Worm (Caenorhabditis elegans) whole organism, L1 larva: ENCODE results near the gene F28D1.6.
A peak's percentile ranks its signal among the peaks of the same experiment; 100 is the strongest.

ENCODE experiments used
- C16A3.4 ChIP-seq: fragments of 150-350 bp; optimal IDR thresholded peaks from 2 replicates; lab custom pipeline; 2014; ENCODE audit warnings: missing biosample characterization, missing genetic modification characterization
- C34B4.2 ChIP-seq: sonication (generic microtip); optimal IDR thresholded peaks from 2 replicates; lab custom pipeline; 2017; ENCODE audit warnings: mild to moderate bottlenecking, missing genetic modification characterization, missing compliant biosample characterization
- F16B12.6 ChIP-seq: fragments of 150-350 bp; optimal IDR thresholded peaks from 2 replicates; lab custom pipeline; 2014; ENCODE audit warnings: missing biosample characterization, missing genetic modification characterization
- aha-1 ChIP-seq: fragments of 150-350 bp; optimal IDR thresholded peaks from 2 replicates; lab custom pipeline; 2014; ENCODE audit warnings: missing biosample characterization, missing genetic modification characterization
- blmp-1 ChIP-seq: fragments of 150-350 bp; optimal IDR thresholded peaks from 2 replicates; lab custom pipeline; 2014; ENCODE audit warnings: missing biosample characterization, missing genetic modification characterization
- ceh-63 ChIP-seq: fragments of 200-800 bp; sonication (Bioruptor generic); optimal IDR thresholded peaks from 2 replicates; lab custom pipeline; 2018; ENCODE audit warnings: mild to moderate bottlenecking, missing genetic modification characterization, missing compliant biosample characterization
- ceh-88 ChIP-seq: fragments of 200-800 bp; sonication (Bioruptor generic); IDR thresholded peaks from 2 replicates; pipeline ENCODE4 v1.3.6; 2022; ENCODE audit warnings: missing genetic modification characterization, missing compliant biosample characterization
- dpl-1 ChIP-seq, 3 experiments: fragments of 150-350 bp in 2 of 3; sonication (generic microtip) in 1 of 3; optimal IDR thresholded peaks; 2 replicates each; lab custom pipeline; 2014 to 2017; ENCODE audit warnings: missing biosample characterization in 3 of 3, missing genetic modification characterization in 3 of 3, missing genetic modification reagents in 3 of 3
- dsc-1 ChIP-seq: sonication (generic microtip); optimal IDR thresholded peaks from 2 replicates; lab custom pipeline; 2016; ENCODE audit warnings: mild to moderate bottlenecking, missing genetic modification characterization, missing compliant biosample characterization
- efl-3 ChIP-seq: fragments of 200-800 bp; sonication (Bioruptor generic); optimal IDR thresholded peaks from 2 replicates; lab custom pipeline; 2018; ENCODE audit warnings: mild to moderate bottlenecking, missing genetic modification characterization, missing compliant biosample characterization
- egl-13 ChIP-seq: sonication (generic microtip); optimal IDR thresholded peaks from 2 replicates; lab custom pipeline; 2016; ENCODE audit warnings: missing genotype, missing genetic modification reagents, missing genetic modification characterization, missing compliant biosample characterization
- elt-2 ChIP-seq: sonication (generic microtip); optimal IDR thresholded peaks from 2 replicates; lab custom pipeline; 2016; ENCODE audit warnings: missing genetic modification characterization, mild to moderate bottlenecking, inconsistent platforms, missing compliant biosample characterization, missing genetic modification reagents
- fkh-10 ChIP-seq: sonication (generic microtip); optimal IDR thresholded peaks from 2 replicates; lab custom pipeline; 2017; ENCODE audit warnings: missing biosample characterization, missing genetic modification reagents, missing genetic modification characterization
- fkh-4 ChIP-seq: sonication (generic microtip); optimal IDR thresholded peaks from 2 replicates; lab custom pipeline; 2016; ENCODE audit warnings: missing compliant biosample characterization, missing genetic modification characterization, borderline replicate concordance
- grh-1 ChIP-seq: fragments of 200-800 bp; sonication (Bioruptor generic); IDR thresholded peaks from 2 replicates; pipeline ENCODE4 v1.3.6; 2022; ENCODE audit warnings: missing genetic modification reagents, missing genetic modification characterization, missing compliant biosample characterization
- hpl-2 ChIP-seq: fragments of 150-350 bp; optimal IDR thresholded peaks from 2 replicates; lab custom pipeline; 2014; ENCODE audit warnings: missing biosample characterization, missing genetic modification reagents, missing genetic modification characterization
- isw-1 ChIP-seq: fragments of 200-800 bp; sonication (Bioruptor generic); IDR thresholded peaks from 2 replicates; pipeline ENCODE4 v1.3.6; 2022; ENCODE audit warnings: missing genetic modification characterization, missing compliant biosample characterization
- lin-13 ChIP-seq: fragments of 150-350 bp; optimal IDR thresholded peaks from 2 replicates; lab custom pipeline; 2014; ENCODE audit warnings: missing biosample characterization, missing genetic modification reagents, missing genetic modification characterization
- lin-14 ChIP-seq: fragments of 200-800 bp; sonication (Bioruptor generic); optimal IDR thresholded peaks from 2 replicates; lab custom pipeline; 2018; ENCODE audit warnings: mild to moderate bottlenecking, missing genetic modification characterization, moderate library complexity, missing compliant biosample characterization
- lin-15B ChIP-seq: fragments of 150-350 bp; sonication (generic microtip); optimal IDR thresholded peaks from 3 replicates; lab custom pipeline; 2014; ENCODE audit warnings: missing biosample characterization, missing genetic modification characterization
- lin-35 ChIP-seq, 2 experiments: fragments of 150-350 bp; optimal IDR thresholded peaks; 2 replicates each; lab custom pipeline; 2014; ENCODE audit warnings: missing biosample characterization in 2 of 2, missing genetic modification characterization in 2 of 2, missing genetic modification reagents in 2 of 2
- lin-39 ChIP-seq: fragments of 150-350 bp; optimal IDR thresholded peaks from 2 replicates; lab custom pipeline; 2014; ENCODE audit warnings: missing biosample characterization, missing genetic modification reagents, missing genetic modification characterization
- lir-3 ChIP-seq: sonication (generic microtip); optimal IDR thresholded peaks from 2 replicates; lab custom pipeline; 2016; ENCODE audit warnings: mild to moderate bottlenecking, missing genetic modification characterization, moderate library complexity, missing compliant biosample characterization; ENCODE audit not compliant: poor library complexity
- mef-2 ChIP-seq: fragments of 150-350 bp; optimal IDR thresholded peaks from 2 replicates; lab custom pipeline; 2014; ENCODE audit warnings: missing biosample characterization, missing genetic modification characterization
- nhr-11 ChIP-seq: fragments of 150-350 bp; optimal IDR thresholded peaks from 2 replicates; lab custom pipeline; 2014; ENCODE audit warnings: missing biosample characterization, missing genetic modification characterization
- nhr-12 ChIP-seq: sonication (generic microtip); optimal IDR thresholded peaks from 2 replicates; lab custom pipeline; 2017; ENCODE audit warnings: missing biosample characterization, missing genetic modification characterization
- nhr-19 ChIP-seq: fragments of 200-800 bp; sonication (Bioruptor generic); conservative IDR thresholded peaks from 2 replicates; pipeline ENCODE4 v1.3.6; 2022; ENCODE audit warnings: missing genetic modification characterization, missing compliant biosample characterization
- nhr-20 ChIP-seq: sonication (generic microtip); optimal IDR thresholded peaks from 2 replicates; lab custom pipeline; 2016; ENCODE audit warnings: mild to moderate bottlenecking, missing genetic modification characterization, missing compliant biosample characterization
- nhr-71 ChIP-seq: sonication (generic microtip); optimal IDR thresholded peaks from 2 replicates; lab custom pipeline; 2016; ENCODE audit warnings: mild to moderate bottlenecking, missing genetic modification characterization, moderate library complexity, missing compliant biosample characterization
- nhr-76 ChIP-seq: sonication (generic microtip); optimal IDR thresholded peaks from 2 replicates; lab custom pipeline; 2017; ENCODE audit warnings: missing biosample characterization, missing genetic modification characterization
- nhr-77 ChIP-seq: fragments of 150-350 bp; optimal IDR thresholded peaks from 2 replicates; lab custom pipeline; 2014; ENCODE audit warnings: missing biosample characterization, missing genetic modification characterization
- nhr-84 ChIP-seq: sonication (generic microtip); optimal IDR thresholded peaks from 2 replicates; lab custom pipeline; 2017; ENCODE audit warnings: missing biosample characterization, missing genetic modification characterization
- pag-3 ChIP-seq: sonication (generic microtip); optimal IDR thresholded peaks from 2 replicates; lab custom pipeline; 2017; ENCODE audit warnings: missing genetic modification characterization, mild to moderate bottlenecking, missing compliant biosample characterization, antibody characterized with exemption, borderline replicate concordance; ENCODE audit not compliant: insufficient read depth
- pax-3 ChIP-seq: fragments of 200-800 bp; sonication (Bioruptor generic); optimal IDR thresholded peaks from 2 replicates; lab custom pipeline; 2018; ENCODE audit warnings: mild to moderate bottlenecking, missing genetic modification characterization, moderate library complexity, missing compliant biosample characterization
- skn-1 ChIP-seq: fragments of 150-350 bp; optimal IDR thresholded peaks from 2 replicates; lab custom pipeline; 2014; ENCODE audit warnings: missing biosample characterization, missing genetic modification characterization
- snu-23 ChIP-seq: sonication (generic microtip); optimal IDR thresholded peaks from 2 replicates; lab custom pipeline; 2016; ENCODE audit warnings: missing genetic modification characterization, missing compliant biosample characterization
- sox-4 ChIP-seq: sonication (generic microtip); optimal IDR thresholded peaks from 2 replicates; lab custom pipeline; 2016; ENCODE audit warnings: missing genetic modification characterization, missing compliant biosample characterization
- sptf-1 ChIP-seq: fragments of 150-350 bp; optimal IDR thresholded peaks from 2 replicates; lab custom pipeline; 2014; ENCODE audit warnings: missing biosample characterization, missing genetic modification characterization
- sup-37 ChIP-seq: fragments of 200-800 bp; sonication (Bioruptor generic); optimal IDR thresholded peaks from 2 replicates; lab custom pipeline; 2018; ENCODE audit warnings: mild to moderate bottlenecking, missing genetic modification characterization, missing compliant biosample characterization
- tbx-2 ChIP-seq: sonication (generic microtip); optimal IDR thresholded peaks from 2 replicates; lab custom pipeline; 2016; ENCODE audit warnings: missing genetic modification characterization, missing compliant biosample characterization
- unc-130 ChIP-seq: fragments of 150-350 bp; optimal IDR thresholded peaks from 2 replicates; lab custom pipeline; 2017; ENCODE audit warnings: missing biosample characterization, missing genetic modification characterization, inconsistent platforms
- unc-98 ChIP-seq: fragments of 200-800 bp; sonication (Bioruptor generic); IDR thresholded peaks from 2 replicates; pipeline ENCODE4 v1.3.6; 2022; ENCODE audit warnings: missing genetic modification characterization, missing compliant biosample characterization
- vab-15 ChIP-seq: sonication (generic microtip); optimal IDR thresholded peaks from 2 replicates; lab custom pipeline; 2017; ENCODE audit warnings: missing genotype, mild to moderate bottlenecking, missing genetic modification characterization, missing compliant biosample characterization
- xbp-1 ChIP-seq: sonication (generic microtip); optimal IDR thresholded peaks from 2 replicates; lab custom pipeline; 2016; ENCODE audit warnings: missing genetic modification characterization, missing compliant biosample characterization
- zag-1 ChIP-seq: fragments of 150-350 bp; optimal IDR thresholded peaks from 2 replicates; lab custom pipeline; 2014; ENCODE audit warnings: missing biosample characterization, missing genetic modification characterization
- ztf-11 ChIP-seq, 2 experiments: sonication (generic microtip); optimal IDR thresholded peaks; 2 replicates each; lab custom pipeline; 2016 to 2017; ENCODE audit warnings: missing genetic modification characterization in 2 of 2, missing biosample characterization in 1 of 2, missing compliant biosample characterization in 1 of 2
- ztf-4 ChIP-seq: fragments of 150-350 bp; optimal IDR thresholded peaks from 2 replicates; lab custom pipeline; 2014; ENCODE audit warnings: missing biosample characterization, missing genetic modification characterization

Gene F28D1.6

DNA sequence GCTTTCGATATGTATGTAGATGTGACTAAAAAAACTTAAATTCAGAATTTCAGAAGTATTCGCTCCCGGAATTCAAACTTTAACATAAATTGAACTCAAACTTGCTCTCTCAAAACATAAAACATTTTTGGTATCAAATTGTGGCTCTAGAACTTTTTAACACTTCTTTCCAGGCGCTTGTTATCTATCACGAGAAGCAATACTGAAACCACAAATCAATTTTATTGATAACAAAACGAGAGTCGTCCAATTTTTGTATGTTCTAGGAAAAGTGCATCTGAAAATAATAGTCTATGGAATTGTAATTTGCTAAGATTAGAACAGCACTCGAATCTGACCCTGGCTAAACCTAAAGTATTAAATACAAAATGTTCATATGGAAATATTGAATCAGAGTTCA, 6.0 kb downstream of the F28D1.6 start:
- TF ChIP-seq elt-2 (tag; lab: Kevin White, UChicago) (peak; percentile 54), zag-1 (tag; lab: Kevin White, UChicago) (no peak), nhr-71 (tag; lab: Kevin White, UChicago) (no peak), mef-2 (tag; lab: Kevin White, UChicago) (no peak), sup-37 (no peak), ztf-4 (tag; lab: Kevin White, UChicago) (no peak), blmp-1 (tag; lab: Kevin White, UChicago) (no peak)
- TF ChIP-seq, all 84 proteins: peak for 1

DNA sequence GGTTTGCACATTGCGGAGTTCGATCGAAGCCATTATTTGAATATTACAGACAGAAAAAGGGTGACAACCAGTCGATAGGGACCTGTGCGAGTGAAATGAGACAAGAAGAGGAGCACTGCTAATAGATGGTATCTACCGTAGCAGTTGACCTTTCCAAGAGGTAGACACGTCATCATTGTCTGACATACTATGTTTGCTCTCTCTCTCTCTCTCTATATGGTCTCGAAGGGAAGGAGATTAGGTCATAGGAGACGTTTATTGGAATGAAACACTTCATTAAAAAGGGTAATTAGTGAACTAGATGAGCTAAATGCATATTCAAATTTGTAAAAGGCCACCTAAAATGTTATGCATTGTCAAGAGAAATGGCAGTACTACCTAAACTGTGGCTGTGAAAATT, 8.9 kb downstream of the F28D1.6 start, which contains the start of gene atz-1:
Gene atz-1 (minus strand): TSS at position 101 of the 400 bp plus-strand sequence.
- TF ChIP-seq blmp-1 (tag; lab: Kevin White, UChicago) (no peak), lin-14 (no peak), egl-13 (tag; lab: Kevin White, UChicago) (no peak), nhr-11 (tag; lab: Kevin White, UChicago) (no peak), lin-13 (GFP tag; lab: Kevin White, UChicago) (no peak), fkh-10 (GFP tag; lab: Kevin White, UChicago) (no peak), isw-1 (no peak), unc-130 (tag; lab: Kevin White, UChicago) (no peak), efl-3 (GFP tag; lab: Kevin White, UChicago) (no peak), nhr-77 (tag; lab: Kevin White, UChicago) (no peak), lin-39 (tag; lab: Kevin White, UChicago) (no peak), C34B4.2 (no peak), snu-23 (GFP tag; lab: Kevin White, UChicago) (no peak), tbx-2 (tag; lab: Kevin White, UChicago) (no peak), zag-1 (tag; lab: Kevin White, UChicago) (no peak)

ce11 chrIV:12371879-12372278, 13.1 kb downstream of the F28D1.6 start, which contains the start of gene wdr-46:
Gene wdr-46 (plus strand): TSS chrIV:12372253.
- TF ChIP-seq lin-14 (peak; percentile 82), nhr-20 (tag; lab: Kevin White, UChicago) (peak; percentile 90), egl-13 (tag; lab: Kevin White, UChicago) (peak; percentile 78), sptf-1 (tag; lab: Kevin White, UChicago) (no peak), nhr-12 (no peak), lin-15B (tag; lab: Kevin White, UChicago) (peak; percentile 71), fkh-4 (tag; lab: Kevin White, UChicago) (peak; percentile 42), nhr-77 (tag; lab: Kevin White, UChicago) (peak; percentile 60), blmp-1 (tag; lab: Kevin White, UChicago) (no peak), unc-98 (GFP tag; lab: Robert Waterston, UW) (peak; percentile 11; the same call in 1 of the 2 replicates), aha-1 (tag; lab: Kevin White, UChicago) (no peak), ztf-11 (tag; optimal IDR thresholded peaks at IDR 0.05; lab: Kevin White, UChicago) (peak in 1 of 2 experiments; percentile 68), unc-130 (tag; lab: Kevin White, UChicago) (peak; percentile 93), F16B12.6 (tag; lab: Kevin White, UChicago) (peak; percentile 98), C34B4.2 (no peak), nhr-11 (tag; lab: Kevin White, UChicago) (peak; percentile 59), nhr-84 (tag; lab: Kevin White, UChicago) (no peak), lir-3 (peak; percentile 54), vab-15 (tag; lab: Kevin White, UChicago) (peak; percentile 15), pax-3 (peak; percentile 59), ceh-88 (GFP tag; lab: Robert Waterston, UW) (peak; percentile 63), C16A3.4 (tag; lab: Kevin White, UChicago) (peak; percentile 87), nhr-19 (GFP tag; lab: Robert Waterston, UW) (peak; percentile 88), pag-3 (tag; lab: Kevin White, UChicago) (no peak), nhr-76 (tag; lab: Kevin White, UChicago) (no peak), snu-23 (GFP tag; lab: Kevin White, UChicago) (peak; percentile 91), sup-37 (peak; percentile 38), dpl-1 (GFP tag; optimal IDR thresholded peaks at IDR 0.05; lab: Kevin White, UChicago) (peak; percentile 98 to 99 (median 99)), skn-1 (tag; lab: Kevin White, UChicago) (peak; percentile 88), ceh-63 (no peak), lin-35 (GFP tag; optimal IDR thresholded peaks at IDR 0.05; lab: Kevin White, UChicago) (peak; percentile 98 to 99), fkh-10 (GFP tag; lab: Kevin White, UChicago) (peak; percentile 48), hpl-2 (no peak), tbx-2 (tag; lab: Kevin White, UChicago) (peak; percentile 89), xbp-1 (peak; percentile 89), grh-1 (GFP tag; lab: Robert Waterston, UW) (peak; percentile 83), dsc-1 (peak; percentile 91), sox-4 (tag; lab: Kevin White, UChicago) (peak; percentile 45)
